Fruit fly (Drosophila melanogaster) Kc167 (cell line): Measurements from ENCODE around the gene CG1965.

Experiments used
- Myc ChIP-seq: fragments of >200 bp; optimal IDR thresholded peaks from 2 replicates; lab custom pipeline; 2017; ENCODE audit warnings: missing external identifiers
- psq ChIP-seq: fragments of >200 bp; optimal IDR thresholded peaks from 2 replicates; lab custom pipeline; 2017; ENCODE audit warnings: missing external identifiers

- TF ChIP-seq Myc (no peak), psq (lab: Kevin White, UChicago) (no peak)
Observed at dm6 chr3R:7107713-7108588, 40.8 kb downstream of the CG1965 start.
